Fruit fly (Drosophila melanogaster) whole organism, embryonic: Measurements from ENCODE around the gene mldr.

Experiments
- Awh ChIP-seq: fragments of 200-800 bp; sonication (Bioruptor generic); IDR thresholded peaks from 2 replicates; pipeline ENCODE4, ENCODE4 v1.3.6; 2022; ENCODE audit warnings: missing biosample characterization, missing genetic modification characterization
- CG10321 ChIP-seq: fragments of 200-800 bp; sonication (Bioruptor generic); IDR thresholded peaks from 2 replicates; pipeline ENCODE4 v1.3.6; 2022; ENCODE audit warnings: missing biosample characterization, missing genetic modification characterization
- CG10543 ChIP-seq: fragments of 200-800 bp; sonication (Bioruptor generic); optimal IDR thresholded peaks from 3 replicates; lab custom pipeline; 2017; ENCODE audit warnings: missing biosample characterization, mild to moderate bottlenecking, missing genetic modification characterization, moderate library complexity
- CG10654 ChIP-seq: fragments of 200-800 bp; sonication (Bioruptor generic); optimal IDR thresholded peaks from 2 replicates; lab custom pipeline; 2016; ENCODE audit warnings: missing biosample characterization, missing genetic modification characterization
- CG10959 ChIP-seq: fragments of 200-800 bp; sonication (Bioruptor generic); IDR thresholded peaks from 2 replicates; pipeline ENCODE4 v1.3.6; 2022; ENCODE audit warnings: missing biosample characterization, missing genetic modification characterization
- CG11398 ChIP-seq: fragments of 200-800 bp; sonication (Bioruptor generic); optimal IDR thresholded peaks from 2 replicates; lab custom pipeline; 2016; ENCODE audit warnings: missing biosample characterization, missing genetic modification characterization
- CG1233 ChIP-seq: fragments of 200-800 bp; sonication (Bioruptor generic); optimal IDR thresholded peaks from 4 replicates; lab custom pipeline; 2018; ENCODE audit warnings: missing biosample characterization, mild to moderate bottlenecking, missing genetic modification characterization
- CG12769 ChIP-seq: fragments of 200-800 bp; sonication (Bioruptor generic); optimal IDR thresholded peaks from 2 replicates; lab custom pipeline; 2019; ENCODE audit warnings: missing biosample characterization, mild to moderate bottlenecking, missing genetic modification characterization, moderate library complexity
- CG13624 ChIP-seq: fragments of 200-800 bp; sonication (Bioruptor generic); optimal IDR thresholded peaks from 2 replicates; lab custom pipeline; 2016; ENCODE audit warnings: missing biosample characterization, missing genetic modification characterization
- CG13775 ChIP-seq: fragments of 200-800 bp; sonication (Bioruptor generic); optimal IDR thresholded peaks from 3 replicates; lab custom pipeline; 2017; ENCODE audit warnings: missing biosample characterization, mild to moderate bottlenecking, missing genetic modification characterization
- CG17328 ChIP-seq: fragments of 200-800 bp; sonication (Bioruptor generic); IDR thresholded peaks from 2 replicates; pipeline ENCODE4 v1.3.6; 2022; ENCODE audit warnings: missing biosample characterization, missing genetic modification characterization
- CG18476 ChIP-seq: fragments of 200-800 bp; sonication (Bioruptor generic); optimal IDR thresholded peaks from 2 replicates; lab custom pipeline; 2016; ENCODE audit warnings: missing biosample characterization, mild to moderate bottlenecking, missing genetic modification characterization
- CG2116 ChIP-seq: fragments of 200-800 bp; sonication (Bioruptor generic); optimal IDR thresholded peaks from 3 replicates; lab custom pipeline; 2018; ENCODE audit warnings: missing biosample characterization, mild to moderate bottlenecking, missing genetic modification characterization
- CG2678 ChIP-seq: fragments of 200-800 bp; sonication (Bioruptor generic); optimal IDR thresholded peaks from 3 replicates; lab custom pipeline; 2019; ENCODE audit warnings: missing biosample characterization, mild to moderate bottlenecking, missing genetic modification characterization, moderate library complexity
- CG30020 ChIP-seq: fragments of 200-800 bp; optimal IDR thresholded peaks from 2 replicates; lab custom pipeline; 2019; ENCODE audit warnings: missing biosample characterization, mild to moderate bottlenecking, missing genetic modification characterization, moderate library complexity
- CG3847 ChIP-seq: fragments of 200-800 bp; sonication (Bioruptor generic); IDR thresholded peaks from 2 replicates; pipeline ENCODE4 v1.3.6; 2022; ENCODE audit warnings: missing biosample characterization, missing genetic modification characterization
- CG4617 ChIP-seq: fragments of 200-800 bp; sonication (Bioruptor generic); optimal IDR thresholded peaks from 3 replicates; lab custom pipeline; 2016; ENCODE audit warnings: missing biosample characterization, missing genetic modification characterization, borderline replicate concordance
- CG4820 ChIP-seq: fragments of 200-800 bp; sonication (Bioruptor generic); optimal IDR thresholded peaks from 3 replicates; lab custom pipeline; 2016; ENCODE audit warnings: missing biosample characterization, missing genetic modification characterization
- CG6175 ChIP-seq: fragments of 200-800 bp; sonication (Bioruptor generic); IDR thresholded peaks from 3 replicates; pipeline ENCODE4 v1.3.6; 2022; ENCODE audit warnings: missing biosample characterization, missing genetic modification characterization
- CG8924 ChIP-seq: fragments of 200-800 bp; optimal IDR thresholded peaks from 3 replicates; lab custom pipeline; 2019; ENCODE audit warnings: missing biosample characterization, mild to moderate bottlenecking, missing genetic modification characterization, moderate library complexity
- CG8944 ChIP-seq: fragments of 200-800 bp; sonication (Bioruptor generic); optimal IDR thresholded peaks from 3 replicates; lab custom pipeline; 2016; ENCODE audit warnings: missing biosample characterization, missing genetic modification characterization
- CG9876 ChIP-seq: fragments of 200-800 bp; sonication (Bioruptor generic); optimal IDR thresholded peaks from 2 replicates; lab custom pipeline; 2016; ENCODE audit warnings: missing biosample characterization, missing genetic modification characterization
- CHES-1-like ChIP-seq: fragments of 200-800 bp; sonication (Bioruptor generic); optimal IDR thresholded peaks from 2 replicates; lab custom pipeline; 2016; ENCODE audit warnings: missing biosample characterization, missing genetic modification characterization
- CTCF ChIP-seq: fragments of 200-800 bp; sonication (Bioruptor generic); optimal IDR thresholded peaks from 2 replicates; lab custom pipeline; 2017; ENCODE audit warnings: missing biosample characterization, mild to moderate bottlenecking, missing genetic modification characterization, moderate library complexity
- CkIIα-i1 ChIP-seq: fragments of 200-800 bp; sonication (Bioruptor generic); IDR thresholded peaks from 2 replicates; pipeline ENCODE4 v1.3.6; 2022; ENCODE audit warnings: missing biosample characterization, missing genetic modification characterization
- D ChIP-seq, 2 experiments: fragments of 200-800 bp in 1 of 2; fragments of >200 bp in 1 of 2; sonication (Bioruptor generic) in 1 of 2; optimal IDR thresholded peaks; 2 replicates in 1 of 2; 3 replicates in 1 of 2; lab custom pipeline; 2017; ENCODE audit warnings: mild to moderate bottlenecking in 1 of 2, missing biosample characterization in 1 of 2, missing genetic modification characterization in 1 of 2, missing genetic modification reagents in 1 of 2
- Lhr ChIP-seq: fragments of 200-800 bp; sonication (Bioruptor generic); optimal IDR thresholded peaks from 3 replicates; lab custom pipeline; 2017; ENCODE audit warnings: mild to moderate bottlenecking, missing biosample characterization, missing genetic modification reagents, missing genetic modification characterization
- Oaz ChIP-seq: fragments of 200-800 bp; sonication (Bioruptor generic); IDR thresholded peaks from 2 replicates; pipeline ENCODE4 v1.3.6; 2022; ENCODE audit warnings: missing biosample characterization, missing genetic modification characterization
- Oli ChIP-seq: fragments of 200-800 bp; sonication (Bioruptor generic); optimal IDR thresholded peaks from 2 replicates; lab custom pipeline; 2018; ENCODE audit warnings: missing biosample characterization, mild to moderate bottlenecking, missing genetic modification characterization, moderate library complexity
- Ravus ChIP-seq: fragments of 200-800 bp; sonication (Bioruptor generic); IDR thresholded peaks from 2 replicates; pipeline ENCODE4 v1.3.6; 2022; ENCODE audit warnings: missing biosample characterization, missing genetic modification characterization
- Rx ChIP-seq: fragments of 200-800 bp; sonication (Bioruptor generic); IDR thresholded peaks from 2 replicates; pipeline ENCODE4 v1.3.6; 2022; ENCODE audit warnings: missing biosample characterization, missing genetic modification characterization
- Spps ChIP-seq: fragments of 200-800 bp; sonication (Bioruptor generic); optimal IDR thresholded peaks from 2 replicates; lab custom pipeline; 2018; ENCODE audit warnings: missing biosample characterization, mild to moderate bottlenecking, missing genetic modification characterization
- Xrp1 ChIP-seq: fragments of 200-800 bp; sonication (Bioruptor generic); IDR thresholded peaks from 2 replicates; pipeline ENCODE4 v1.3.6; 2022; ENCODE audit warnings: missing biosample characterization, missing genetic modification characterization
- croc ChIP-seq: fragments of 200-800 bp; sonication (Bioruptor generic); conservative IDR thresholded peaks from 3 replicates; pipeline ENCODE4 v1.3.6; 2022; ENCODE audit warnings: missing biosample characterization, missing genetic modification characterization
- da ChIP-seq: fragments of 200-800 bp; sonication (Bioruptor generic); optimal IDR thresholded peaks from 2 replicates; lab custom pipeline; 2016; ENCODE audit warnings: missing biosample characterization, missing genetic modification characterization
- exex ChIP-seq: fragments of 200-800 bp; sonication (Bioruptor generic); optimal IDR thresholded peaks from 4 replicates; lab custom pipeline; 2018; ENCODE audit warnings: missing biosample characterization, mild to moderate bottlenecking, missing genetic modification characterization, moderate library complexity
- fd64A ChIP-seq: fragments of 200-800 bp; sonication (Bioruptor generic); optimal IDR thresholded peaks from 3 replicates; lab custom pipeline; 2018; ENCODE audit warnings: missing biosample characterization, mild to moderate bottlenecking, missing genetic modification characterization
- fru ChIP-seq: fragments of >200 bp; optimal IDR thresholded peaks from 2 replicates; lab custom pipeline; 2017
- gcm2 ChIP-seq: fragments of 200-800 bp; sonication (Bioruptor generic); optimal IDR thresholded peaks from 2 replicates; lab custom pipeline; 2016; ENCODE audit warnings: missing biosample characterization, missing genetic modification characterization
- gem ChIP-seq: fragments of 200-800 bp; sonication (Bioruptor generic); optimal IDR thresholded peaks from 2 replicates; lab custom pipeline; 2019; ENCODE audit warnings: missing biosample characterization, mild to moderate bottlenecking, missing genetic modification characterization, moderate library complexity
- gsb-n ChIP-seq: fragments of 200-800 bp; sonication (Bioruptor generic); optimal IDR thresholded peaks from 3 replicates; lab custom pipeline; 2018; ENCODE audit warnings: missing biosample characterization, mild to moderate bottlenecking, missing genetic modification characterization
- klu ChIP-seq: fragments of 200-800 bp; sonication (Bioruptor generic); IDR thresholded peaks from 2 replicates; pipeline ENCODE4 v1.3.6; 2022; ENCODE audit warnings: missing biosample characterization, missing genetic modification characterization
- nerfin-1 ChIP-seq: fragments of 200-800 bp; sonication (Bioruptor generic); optimal IDR thresholded peaks from 3 replicates; lab custom pipeline; 2019; ENCODE audit warnings: missing biosample characterization, mild to moderate bottlenecking, missing genetic modification characterization, moderate library complexity
- org-1 ChIP-seq: fragments of 200-800 bp; sonication (Bioruptor generic); optimal IDR thresholded peaks from 2 replicates; lab custom pipeline; 2017; ENCODE audit warnings: missing biosample characterization, missing genetic modification characterization
- pfk ChIP-seq: fragments of 200-800 bp; sonication (Bioruptor generic); optimal IDR thresholded peaks from 2 replicates; lab custom pipeline; 2018; ENCODE audit warnings: missing biosample characterization, mild to moderate bottlenecking, missing genetic modification characterization, moderate library complexity
- ro ChIP-seq: fragments of 200-800 bp; sonication (Bioruptor generic); IDR thresholded peaks from 2 replicates; pipeline ENCODE4 v1.3.6; 2022; ENCODE audit warnings: missing biosample characterization, missing genetic modification characterization
- salm ChIP-seq: fragments of 200-800 bp; sonication (Bioruptor generic); optimal IDR thresholded peaks from 2 replicates; lab custom pipeline; 2018; ENCODE audit warnings: missing biosample characterization, mild to moderate bottlenecking, missing genetic modification characterization
- tio ChIP-seq: fragments of 200-800 bp; sonication (Bioruptor generic); optimal IDR thresholded peaks from 2 replicates; lab custom pipeline; 2017; ENCODE audit warnings: missing biosample characterization, missing genetic modification characterization, inconsistent platforms
- tna ChIP-seq: fragments of 200-800 bp; sonication (Bioruptor generic); IDR thresholded peaks from 2 replicates; pipeline ENCODE4 v1.3.6; 2022; ENCODE audit warnings: missing biosample characterization, missing genetic modification characterization; ENCODE audit not compliant: partially characterized antibody
- trem ChIP-seq: fragments of 200-800 bp; optimal IDR thresholded peaks from 3 replicates; lab custom pipeline; 2019; ENCODE audit warnings: missing biosample characterization, mild to moderate bottlenecking, missing genetic modification characterization, moderate library complexity
- trh ChIP-seq: fragments of 200-800 bp; sonication (Bioruptor generic); optimal IDR thresholded peaks from 2 replicates; lab custom pipeline; 2016; ENCODE audit warnings: missing biosample characterization, missing genetic modification characterization
- tup ChIP-seq: fragments of 200-800 bp; sonication (Bioruptor generic); optimal IDR thresholded peaks from 2 replicates; lab custom pipeline; 2016; ENCODE audit warnings: missing biosample characterization, mild to moderate bottlenecking, missing genetic modification characterization, moderate library complexity
- tx ChIP-seq: fragments of 200-800 bp; sonication (Bioruptor generic); optimal IDR thresholded peaks from 2 replicates; lab custom pipeline; 2016; ENCODE audit warnings: missing biosample characterization, missing genetic modification characterization

Gene mldr

DNA sequence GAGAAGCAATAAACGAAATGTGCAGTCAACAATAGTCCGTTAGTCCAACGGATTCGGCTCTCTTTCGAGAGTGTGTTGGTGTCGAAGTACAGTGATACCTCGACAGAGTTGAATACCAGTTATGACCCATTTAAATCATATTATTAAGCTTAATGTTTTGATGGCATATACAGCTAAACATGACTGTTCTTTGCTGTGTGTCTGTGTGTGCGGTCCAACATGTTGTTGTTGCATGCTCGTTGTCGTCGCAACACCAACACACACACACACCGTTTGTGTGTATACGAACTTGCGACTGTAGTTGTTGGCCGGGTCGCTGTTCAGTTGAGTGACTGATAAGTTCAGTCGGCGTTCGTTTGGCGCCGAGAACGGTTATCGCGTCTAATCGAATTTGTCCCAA lies 17.7 kb downstream of the mldr start, which contains the start of gene CG15894 (continued):
- no peak for TF ChIP-seq Xrp1
- TF ChIP-seq CG9876 (GFP tag; lab: Kevin White, UChicago): no peak
- no peak for TF ChIP-seq CG30020 (tag; lab: Kevin White, UChicago)
- no peak for TF ChIP-seq CG8944 (GFP tag; lab: Kevin White, UChicago)
- no peak for TF ChIP-seq tx (GFP tag; lab: Kevin White, UChicago)
- TF ChIP-seq croc (GFP tag; lab: Robert Waterston, UW): no peak
- no peak for TF ChIP-seq gsb-n (tag; lab: Kevin White, UChicago)
- TF ChIP-seq CG2116 (GFP tag; lab: Kevin White, UChicago): no peak
- TF ChIP-seq CTCF (GFP tag; lab: Kevin White, UChicago): no peak
- no peak for TF ChIP-seq CG13775 (GFP tag; lab: Kevin White, UChicago)
- no peak for TF ChIP-seq CG10959
- peak; percentile 28 for TF ChIP-seq gem (tag; lab: Kevin White, UChicago)
- TF ChIP-seq da (GFP tag; lab: Kevin White, UChicago): no peak
- peak; percentile 9 for TF ChIP-seq CG12769 (tag; lab: Kevin White, UChicago)
- TF ChIP-seq fru (lab: Kevin White, UChicago): no peak
- TF ChIP-seq CG4820 (GFP tag; lab: Kevin White, UChicago): no peak
- TF ChIP-seq CG6175 (GFP tag; lab: Robert Waterston, UW): no peak
- no peak for TF ChIP-seq exex (tag; lab: Kevin White, UChicago)
- no peak for TF ChIP-seq klu (GFP tag; lab: Robert Waterston, UW)
- TF ChIP-seq Awh (GFP tag; lab: Robert Waterston, UW): no peak
- no peak for TF ChIP-seq CG10321 (GFP tag; lab: Robert Waterston, UW)
- peak; percentile 3 for TF ChIP-seq CG8924 (tag; lab: Kevin White, UChicago)
- no peak for TF ChIP-seq CG18476 (GFP tag; lab: Kevin White, UChicago)
- TF ChIP-seq CG1233 (GFP tag; lab: Kevin White, UChicago): no peak
- TF ChIP-seq pfk (GFP tag; lab: Kevin White, UChicago): no peak
- no peak for TF ChIP-seq trem (tag; lab: Kevin White, UChicago)
- TF ChIP-seq CG4617 (GFP tag; lab: Kevin White, UChicago): no peak
- TF ChIP-seq CG3847 (GFP tag; lab: Robert Waterston, UW): no peak
- no peak for TF ChIP-seq Spps (tag; lab: Kevin White, UChicago)
- TF ChIP-seq Oli (tag; lab: Kevin White, UChicago): no peak
- TF ChIP-seq CG13624: no peak
- peak; percentile 26 for TF ChIP-seq CG2678 (tag; lab: Kevin White, UChicago)
- TF ChIP-seq Lhr: no peak
- TF ChIP-seq tio (GFP tag; lab: Kevin White, UChicago): no peak
- no peak for TF ChIP-seq fd64A (GFP tag; lab: Kevin White, UChicago)
- no peak for TF ChIP-seq nerfin-1
- TF ChIP-seq Oaz (GFP tag; lab: Robert Waterston, UW): no peak
- no peak for TF ChIP-seq CG10654 (GFP tag; lab: Kevin White, UChicago)
- no peak for TF ChIP-seq D (optimal IDR thresholded peaks at IDR 0.05; lab: Kevin White, UChicago)
- TF ChIP-seq D (GFP tag; optimal IDR thresholded peaks at IDR 0.05; lab: Kevin White, UChicago): no peak
- TF ChIP-seq org-1 (GFP tag; lab: Kevin White, UChicago): no peak
- no peak for TF ChIP-seq gcm2 (GFP tag; lab: Kevin White, UChicago)
- no peak for TF ChIP-seq CHES-1-like
- no peak for TF ChIP-seq Ravus
- TF ChIP-seq CkIIα-i1: no peak
- TF ChIP-seq Rx (GFP tag; lab: Robert Waterston, UW): no peak
- TF ChIP-seq CG10543 (GFP tag; lab: Kevin White, UChicago): no peak
- no peak for TF ChIP-seq tna (GFP tag; lab: Robert Waterston, UW)
- TF ChIP-seq ro (GFP tag; lab: Robert Waterston, UW): no peak
- TF ChIP-seq tup: no peak
- TF ChIP-seq CG17328 (GFP tag; lab: Robert Waterston, UW): no peak
- TF ChIP-seq salm (tag; lab: Kevin White, UChicago): no peak
- no peak for TF ChIP-seq trh (GFP tag; lab: Kevin White, UChicago)
- no peak for TF ChIP-seq CG11398 (GFP tag; lab: Kevin White, UChicago)
